Worm (Caenorhabditis elegans) whole organism, late embryonic: ENCODE data around the gene B0348.10.

ENCODE experiments used
- C08G9.2 ChIP-seq: sonication (generic microtip); optimal IDR thresholded peaks from 2 replicates; lab custom pipeline; 2016; ENCODE audit warnings: mild to moderate bottlenecking, missing genetic modification characterization, moderate library complexity, missing compliant biosample characterization
- F13H6.1 ChIP-seq: sonication (generic microtip); optimal IDR thresholded peaks from 2 replicates; lab custom pipeline; 2016; ENCODE audit warnings: missing genetic modification characterization, missing compliant biosample characterization
- K09A11.1 ChIP-seq: sonication (generic microtip); optimal IDR thresholded peaks from 2 replicates; lab custom pipeline; 2017; ENCODE audit warnings: antibody characterized with exemption, mild to moderate bottlenecking, missing genetic modification characterization, missing compliant biosample characterization; ENCODE audit not compliant: insufficient read depth
- T23F11.4 ChIP-seq: fragments of 200-800 bp; sonication (Bioruptor generic); optimal IDR thresholded peaks from 2 replicates; lab custom pipeline; 2018; ENCODE audit warnings: mild to moderate bottlenecking, missing genetic modification characterization, missing compliant biosample characterization
- Y22D7AL.16 ChIP-seq: sonication (generic microtip); optimal IDR thresholded peaks from 2 replicates; lab custom pipeline; 2016; ENCODE audit warnings: missing genetic modification characterization, missing compliant biosample characterization
- ahr-1 ChIP-seq: sonication (generic microtip); optimal IDR thresholded peaks from 2 replicates; lab custom pipeline; 2016; ENCODE audit warnings: missing genetic modification characterization, missing compliant biosample characterization
- ceh-18 ChIP-seq: sonication (generic microtip); optimal IDR thresholded peaks from 2 replicates; lab custom pipeline; 2016; ENCODE audit warnings: missing genetic modification characterization, missing compliant biosample characterization
- ceh-19 ChIP-seq: fragments of 200-800 bp; sonication (Bioruptor generic); optimal IDR thresholded peaks from 2 replicates; lab custom pipeline; 2018; ENCODE audit warnings: mild to moderate bottlenecking, missing genetic modification characterization, missing compliant biosample characterization
- ceh-2 ChIP-seq: sonication (generic microtip); optimal IDR thresholded peaks from 2 replicates; lab custom pipeline; 2016; ENCODE audit warnings: missing genotype, missing genetic modification characterization, missing compliant biosample characterization
- ceh-22 ChIP-seq: sonication (generic microtip); optimal IDR thresholded peaks from 2 replicates; lab custom pipeline; 2017; ENCODE audit warnings: missing biosample characterization, missing genetic modification characterization
- ceh-24 ChIP-seq: sonication (generic microtip); optimal IDR thresholded peaks from 2 replicates; lab custom pipeline; 2016; ENCODE audit warnings: mild to moderate bottlenecking, missing genetic modification characterization, missing compliant biosample characterization
- ceh-30 ChIP-seq: fragments of 150-350 bp; optimal IDR thresholded peaks from 2 replicates; lab custom pipeline; 2014; ENCODE audit warnings: missing biosample characterization, missing genetic modification characterization
- ceh-31 ChIP-seq: sonication (generic microtip); optimal IDR thresholded peaks from 2 replicates; lab custom pipeline; 2016; ENCODE audit warnings: missing genetic modification characterization, missing compliant biosample characterization
- ceh-6 ChIP-seq: fragments of 200-800 bp; sonication (Bioruptor generic); optimal IDR thresholded peaks from 2 replicates; lab custom pipeline; 2018; ENCODE audit warnings: mild to moderate bottlenecking, missing genetic modification characterization, missing compliant biosample characterization
- ceh-9 ChIP-seq: sonication (generic microtip); optimal IDR thresholded peaks from 2 replicates; lab custom pipeline; 2016; ENCODE audit warnings: mild to moderate bottlenecking, missing genetic modification characterization, inconsistent platforms, missing compliant biosample characterization
- che-1 ChIP-seq: sonication (generic microtip); optimal IDR thresholded peaks from 2 replicates; lab custom pipeline; 2016; ENCODE audit warnings: mild to moderate bottlenecking, missing genetic modification characterization, missing compliant biosample characterization
- dmd-4 ChIP-seq: sonication (generic microtip); optimal IDR thresholded peaks from 2 replicates; lab custom pipeline; 2016; ENCODE audit warnings: borderline replicate concordance, missing genetic modification characterization, missing compliant biosample characterization
- dve-1 ChIP-seq: sonication (generic microtip); optimal IDR thresholded peaks from 2 replicates; lab custom pipeline; 2017; ENCODE audit warnings: antibody characterized with exemption, mild to moderate bottlenecking, missing genetic modification characterization, missing compliant biosample characterization
- elt-2 ChIP-seq: sonication (generic microtip); optimal IDR thresholded peaks from 2 replicates; lab custom pipeline; 2016; ENCODE audit warnings: missing genetic modification reagents, missing genetic modification characterization, missing compliant biosample characterization
- elt-4 ChIP-seq: sonication (generic microtip); optimal IDR thresholded peaks from 2 replicates; lab custom pipeline; 2016; ENCODE audit warnings: missing genetic modification characterization, missing compliant biosample characterization
- ets-4 ChIP-seq: sonication (generic microtip); optimal IDR thresholded peaks from 2 replicates; lab custom pipeline; 2016; ENCODE audit warnings: missing genetic modification characterization, missing compliant biosample characterization
- eyg-1 ChIP-seq: sonication (generic microtip); optimal IDR thresholded peaks from 2 replicates; lab custom pipeline; 2016; ENCODE audit warnings: missing genotype, missing genetic modification characterization, missing compliant biosample characterization
- fax-1 ChIP-seq: sonication (generic microtip); optimal IDR thresholded peaks from 2 replicates; lab custom pipeline; 2016; ENCODE audit warnings: missing genotype, missing genetic modification characterization, missing compliant biosample characterization
- fkh-10 ChIP-seq: fragments of 150-350 bp; optimal IDR thresholded peaks from 2 replicates; lab custom pipeline; 2014; ENCODE audit warnings: missing biosample characterization, missing genetic modification reagents, missing genetic modification characterization
- fkh-6 ChIP-seq: sonication (generic microtip); optimal IDR thresholded peaks from 2 replicates; lab custom pipeline; 2016; ENCODE audit warnings: missing genetic modification characterization, missing compliant biosample characterization
- gmeb-2 ChIP-seq: sonication (generic microtip); optimal IDR thresholded peaks from 2 replicates; lab custom pipeline; 2016; ENCODE audit warnings: missing genetic modification characterization, inconsistent platforms, missing compliant biosample characterization
- hlh-13 ChIP-seq: fragments of 200-800 bp; sonication (Bioruptor generic); optimal IDR thresholded peaks from 2 replicates; lab custom pipeline; 2018; ENCODE audit warnings: mild to moderate bottlenecking, missing genetic modification characterization, missing compliant biosample characterization
- hlh-15 ChIP-seq: sonication (generic microtip); optimal IDR thresholded peaks from 2 replicates; lab custom pipeline; 2016; ENCODE audit warnings: missing genetic modification characterization, missing compliant biosample characterization
- hlh-30 ChIP-seq: sonication (generic microtip); optimal IDR thresholded peaks from 2 replicates; lab custom pipeline; 2017; ENCODE audit warnings: antibody characterized with exemption, missing genetic modification characterization, missing compliant biosample characterization; ENCODE audit not compliant: insufficient read depth
- hlh-8 ChIP-seq: sonication (generic microtip); optimal IDR thresholded peaks from 2 replicates; lab custom pipeline; 2016; ENCODE audit warnings: missing genotype, missing genetic modification characterization, missing compliant biosample characterization
- lim-6 ChIP-seq: sonication (generic microtip); optimal IDR thresholded peaks from 2 replicates; lab custom pipeline; 2016; ENCODE audit warnings: missing genetic modification characterization, missing compliant biosample characterization
- lin-11 ChIP-seq: fragments of 200-800 bp; sonication (Bioruptor generic); optimal IDR thresholded peaks from 2 replicates; lab custom pipeline; 2018; ENCODE audit warnings: mild to moderate bottlenecking, missing genetic modification characterization, missing compliant biosample characterization
- madf-2 ChIP-seq: sonication (generic microtip); optimal IDR thresholded peaks from 2 replicates; lab custom pipeline; 2017; ENCODE audit warnings: missing genetic modification characterization, missing compliant biosample characterization
- mec-3 ChIP-seq: sonication (generic microtip); optimal IDR thresholded peaks from 2 replicates; lab custom pipeline; 2016; ENCODE audit warnings: borderline replicate concordance, missing genetic modification characterization, missing compliant biosample characterization
- nfya-1 ChIP-seq: sonication (generic microtip); optimal IDR thresholded peaks from 2 replicates; lab custom pipeline; 2017; ENCODE audit warnings: missing genetic modification characterization, mild to moderate bottlenecking, missing compliant biosample characterization, antibody characterized with exemption, moderate library complexity
- nhr-11 ChIP-seq: fragments of 150-350 bp; optimal IDR thresholded peaks from 2 replicates; lab custom pipeline; 2014; ENCODE audit warnings: missing biosample characterization, missing genetic modification characterization
- odd-2 ChIP-seq: sonication (generic microtip); optimal IDR thresholded peaks from 2 replicates; lab custom pipeline; 2017; ENCODE audit warnings: antibody characterized with exemption, mild to moderate bottlenecking, missing genetic modification characterization, missing compliant biosample characterization
- pag-3 ChIP-seq: sonication (generic microtip); optimal IDR thresholded peaks from 2 replicates; lab custom pipeline; 2016; ENCODE audit warnings: missing compliant biosample characterization, missing genetic modification characterization, borderline replicate concordance
- pat-9 ChIP-seq: fragments of 200-800 bp; sonication (Bioruptor generic); optimal IDR thresholded peaks from 2 replicates; lab custom pipeline; 2018; ENCODE audit warnings: mild to moderate bottlenecking, missing genetic modification characterization, moderate library complexity, missing compliant biosample characterization
- pha-2 ChIP-seq: sonication (generic microtip); optimal IDR thresholded peaks from 2 replicates; lab custom pipeline; 2017; ENCODE audit warnings: mild to moderate bottlenecking, missing genetic modification characterization, missing compliant biosample characterization
- pha-4 ChIP-seq: fragments of 150-350 bp; optimal IDR thresholded peaks from 2 replicates; lab custom pipeline; 2018; ENCODE audit warnings: missing biosample characterization, missing genetic modification reagents, missing genetic modification characterization
- pqm-1 ChIP-seq: sonication (generic microtip); optimal IDR thresholded peaks from 2 replicates; lab custom pipeline; 2016; ENCODE audit warnings: missing genetic modification characterization, missing compliant biosample characterization
- ref-2 ChIP-seq: sonication (generic microtip); optimal IDR thresholded peaks from 2 replicates; lab custom pipeline; 2016; ENCODE audit warnings: missing genetic modification characterization, missing compliant biosample characterization
- rnt-1 ChIP-seq: sonication (generic microtip); optimal IDR thresholded peaks from 2 replicates; lab custom pipeline; 2016; ENCODE audit warnings: missing genetic modification characterization, missing compliant biosample characterization
- sox-2 ChIP-seq: fragments of 200-800 bp; sonication (Bioruptor generic); IDR thresholded peaks from 2 replicates; pipeline ENCODE4 v1.3.6; 2022; ENCODE audit warnings: missing genetic modification reagents, missing genetic modification characterization, missing compliant biosample characterization
- sox-4 ChIP-seq: sonication (generic microtip); optimal IDR thresholded peaks from 2 replicates; lab custom pipeline; 2017; ENCODE audit warnings: mild to moderate bottlenecking, missing genetic modification characterization, inconsistent platforms, missing compliant biosample characterization
- syd-9 ChIP-seq: sonication (generic microtip); optimal IDR thresholded peaks from 2 replicates; lab custom pipeline; 2016; ENCODE audit warnings: mild to moderate bottlenecking, missing genetic modification characterization, moderate library complexity, missing compliant biosample characterization
- tbx-7 ChIP-seq: sonication (generic microtip); optimal IDR thresholded peaks from 2 replicates; lab custom pipeline; 2016; ENCODE audit warnings: missing genotype, missing genetic modification characterization, missing compliant biosample characterization
- ttx-3 ChIP-seq: sonication (generic microtip); optimal IDR thresholded peaks from 2 replicates; lab custom pipeline; 2016; ENCODE audit warnings: missing genetic modification reagents, missing genetic modification characterization, missing compliant biosample characterization
- unc-42 ChIP-seq: sonication (generic microtip); optimal IDR thresholded peaks from 2 replicates; lab custom pipeline; 2016; ENCODE audit warnings: missing genotype, missing genetic modification characterization, missing compliant biosample characterization
- unc-86 ChIP-seq: sonication (generic microtip); optimal IDR thresholded peaks from 2 replicates; lab custom pipeline; 2016; ENCODE audit warnings: missing genetic modification characterization, missing compliant biosample characterization
- zip-5 ChIP-seq: sonication (generic microtip); optimal IDR thresholded peaks from 2 replicates; lab custom pipeline; 2016; ENCODE audit warnings: missing genetic modification characterization, missing compliant biosample characterization
- ztf-16 ChIP-seq: sonication (generic microtip); optimal IDR thresholded peaks from 2 replicates; lab custom pipeline; 2017; ENCODE audit warnings: missing genetic modification characterization, missing compliant biosample characterization

B0348.10 gene

ce11 chrV:53286-53685 lies 44.7 kb upstream of the B0348.10 start:
- TF ChIP-seq F13H6.1 (tag; lab: Kevin White, UChicago) (peak; percentile 61), zip-5 (tag; lab: Kevin White, UChicago) (peak; percentile 12), rnt-1 (peak; percentile 47), ceh-9 (tag; lab: Kevin White, UChicago) (no peak), ets-4 (peak; percentile 29), fax-1 (peak; percentile 34), pat-9 (tag; lab: Kevin White, UChicago) (peak; percentile 71), dve-1 (tag; lab: Kevin White, UChicago) (peak; percentile 56), madf-2 (tag; lab: Kevin White, UChicago) (peak; percentile 73), ttx-3 (tag; lab: Kevin White, UChicago) (peak; percentile 74), unc-86 (peak; percentile 70), hlh-30 (tag; lab: Kevin White, UChicago) (peak; percentile 43), nfya-1 (tag; lab: Kevin White, UChicago) (peak; percentile 18), K09A11.1 (tag; lab: Kevin White, UChicago) (peak; percentile 68), pqm-1 (tag; lab: Kevin White, UChicago) (peak; percentile 63), hlh-8 (tag; lab: Kevin White, UChicago) (peak; percentile 45), fkh-10 (GFP tag; lab: Kevin White, UChicago) (no peak), syd-9 (tag; lab: Kevin White, UChicago) (peak; percentile 41), lim-6 (peak; percentile 55), che-1 (tag; lab: Kevin White, UChicago) (peak; percentile 84), lin-11 (tag; lab: Kevin White, UChicago) (peak; percentile 74), mec-3 (peak; percentile 69), ceh-30 (tag; lab: Kevin White, UChicago) (no peak), pha-2 (tag; lab: Kevin White, UChicago) (peak; percentile 72), ztf-16 (tag; lab: Kevin White, UChicago) (peak; percentile 50), C08G9.2 (peak; percentile 73), ceh-6 (peak; percentile 83), ceh-31 (peak; percentile 53), T23F11.4 (GFP tag; lab: Kevin White, UChicago) (peak; percentile 81), elt-2 (peak; percentile 73), unc-42 (tag; lab: Kevin White, UChicago) (no peak), elt-4 (tag; lab: Kevin White, UChicago) (no peak), ceh-24 (tag; lab: Kevin White, UChicago) (peak; percentile 77), pag-3 (tag; lab: Kevin White, UChicago) (peak; percentile 4), dmd-4 (tag; lab: Kevin White, UChicago) (peak; percentile 88), fkh-6 (tag; lab: Kevin White, UChicago) (peak; percentile 76), tbx-7 (tag; lab: Kevin White, UChicago) (no peak), hlh-13 (GFP tag; lab: Kevin White, UChicago) (peak; percentile 87), Y22D7AL.16 (peak; percentile 85), ceh-18 (tag; lab: Kevin White, UChicago) (peak; percentile 29), ahr-1 (tag; lab: Kevin White, UChicago) (peak; percentile 33), sox-4 (peak; percentile 84), odd-2 (tag; lab: Kevin White, UChicago) (peak; percentile 32), pha-4 (tag; lab: Kevin White, UChicago) (no peak), nhr-11 (tag; lab: Kevin White, UChicago) (no peak), hlh-15 (tag; lab: Kevin White, UChicago) (peak; percentile 18), ceh-19 (GFP tag; lab: Kevin White, UChicago) (peak; percentile 87), gmeb-2 (peak; percentile 82), ref-2 (tag; lab: Kevin White, UChicago) (peak; percentile 21), ceh-2 (tag; lab: Kevin White, UChicago) (peak; percentile 18), ceh-22 (tag; lab: Kevin White, UChicago) (no peak), eyg-1 (tag; lab: Kevin White, UChicago) (no peak), sox-2 (GFP tag; lab: Robert Waterston, UW) (peak; percentile 35)
